Worm (Caenorhabditis elegans) whole organism, L4 larva: ENCODE results near the gene T13F2.4.

Experiments used
- F26F4.8 ChIP-seq: fragments of 200-800 bp; sonication (Bioruptor generic); conservative IDR thresholded peaks from 2 replicates; pipeline ENCODE4 v1.3.6; 2022; ENCODE audit warnings: missing genetic modification characterization, missing compliant biosample characterization
- T20F7.1 ChIP-seq: fragments of 200-800 bp; sonication (Bioruptor generic); optimal IDR thresholded peaks from 2 replicates; lab custom pipeline; 2018; ENCODE audit warnings: mild to moderate bottlenecking, missing genetic modification characterization, missing compliant biosample characterization
- T26A8.4 ChIP-seq: fragments of 200-800 bp; sonication (Bioruptor generic); IDR thresholded peaks from 2 replicates; pipeline ENCODE4 v1.3.6; 2022; ENCODE audit warnings: missing genetic modification characterization, missing compliant biosample characterization
- ama-1 ChIP-seq: fragments of 150-350 bp; optimal IDR thresholded peaks from 2 replicates; lab custom pipeline; 2014; ENCODE audit warnings: inconsistent platforms, mixed read lengths
- fkh-10 ChIP-seq: fragments of 150-350 bp; optimal IDR thresholded peaks from 2 replicates; lab custom pipeline; 2014; ENCODE audit warnings: missing biosample characterization, missing genetic modification reagents, missing genetic modification characterization
- fos-1 ChIP-seq: fragments of 150-350 bp; optimal IDR thresholded peaks from 2 replicates; lab custom pipeline; 2014; ENCODE audit warnings: missing biosample characterization, missing genetic modification characterization
- lin-15B ChIP-seq: fragments of 150-350 bp; sonication (generic microtip); optimal IDR thresholded peaks from 3 replicates; lab custom pipeline; 2014; ENCODE audit warnings: missing biosample characterization, missing genetic modification characterization
- mdl-1 ChIP-seq, 2 experiments: fragments of 150-350 bp in 1 of 2; sonication (generic microtip) in 1 of 2; optimal IDR thresholded peaks; 2 replicates each; lab custom pipeline; 2014 to 2017; ENCODE audit warnings: missing biosample characterization in 2 of 2, missing genetic modification characterization in 2 of 2
- nhr-237 ChIP-seq: sonication (generic microtip); optimal IDR thresholded peaks from 2 replicates; lab custom pipeline; 2017; ENCODE audit warnings: missing biosample characterization, missing genetic modification characterization
- nhr-42 ChIP-seq: fragments of 200-800 bp; sonication (Bioruptor generic); IDR thresholded peaks from 2 replicates; pipeline ENCODE4 v1.3.6; 2022; ENCODE audit warnings: missing genetic modification characterization, missing compliant biosample characterization
- skn-1 ChIP-seq: fragments of 150-350 bp; optimal IDR thresholded peaks from 2 replicates; lab custom pipeline; 2014; ENCODE audit warnings: missing biosample characterization, missing genetic modification characterization
- spr-1 ChIP-seq: sonication (generic microtip); optimal IDR thresholded peaks from 2 replicates; lab custom pipeline; 2016; ENCODE audit warnings: mild to moderate bottlenecking, missing genetic modification characterization, missing compliant biosample characterization

- TF ChIP-seq nhr-42 (GFP tag; lab: Robert Waterston, UW) (no peak), spr-1 (tag; lab: Kevin White, UChicago) (no peak), fkh-10 (no peak), ama-1 (lab: Kevin White, UChicago) (no peak), T26A8.4 (GFP tag; lab: Robert Waterston, UW) (no peak), lin-15B (no peak), T20F7.1 (GFP tag; lab: Kevin White, UChicago) (no peak), skn-1 (tag; lab: Kevin White, UChicago) (no peak), fos-1 (tag; lab: Kevin White, UChicago) (no peak), mdl-1 (tag; optimal IDR thresholded peaks at IDR 0.05; lab: Kevin White, UChicago) (no peak), nhr-237 (no peak), F26F4.8 (GFP tag; lab: Robert Waterston, UW) (no peak)
These were observed 16.2 kb upstream of the T13F2.4 start for ce11 chrIV:9773441-9773840.
